Worm (Caenorhabditis elegans): ENCODE data around the gene F42G4.2.
A peak's percentile ranks its signal among the peaks of the same experiment; 100 is the strongest.
"Not testable (repeated sequence)": the region's sequence is repeated elsewhere in the genome, so short reads cannot be mapped to it uniquely, and the experiment has no call there.

Gene F42G4.2

DNA sequence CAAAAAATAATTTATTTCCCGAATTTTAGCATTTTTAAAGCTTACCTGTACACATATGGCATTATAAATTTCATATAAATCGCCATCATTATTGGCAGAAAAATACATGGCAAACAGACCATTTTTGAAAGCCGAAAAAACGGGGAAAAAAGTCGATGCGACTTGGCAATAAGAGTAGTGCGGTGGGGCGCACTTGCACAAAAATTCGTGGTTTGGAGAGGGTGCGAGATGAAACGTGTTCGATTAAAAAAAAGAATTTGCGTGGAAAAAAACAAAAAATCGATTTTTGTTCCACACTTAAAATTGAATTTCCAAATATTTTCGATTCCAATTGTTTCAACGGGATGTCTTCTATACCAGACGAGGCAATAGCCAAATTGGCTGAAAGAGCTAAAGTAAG, 11.0 kb upstream of the F42G4.2 start, which contains the start of gene F18A11.3:
Gene F18A11.3, minus strand, starts transcription at position 125 of the 400 bp plus-strand sequence.
- no peak for TF ChIP-seq fos-1 (tag; optimal IDR thresholded peaks at IDR 0.05)
- TF ChIP-seq ztf-4 (tag; optimal IDR thresholded peaks at IDR 0.05), result no peak
- no peak for TF ChIP-seq gmeb-1 (tag; optimal IDR thresholded peaks at IDR 0.05)
- TF ChIP-seq dmd-4 (tag; optimal IDR thresholded peaks at IDR 0.05), result no peak
- no peak for TF ChIP-seq nhr-237 (tag; optimal IDR thresholded peaks at IDR 0.05)
- TF ChIP-seq nhr-21 (tag; optimal IDR thresholded peaks at IDR 0.05), result no peak
- no peak for TF ChIP-seq aly-2 (tag; optimal IDR thresholded peaks at IDR 0.05)
- TF ChIP-seq nhr-25 (tag; optimal IDR thresholded peaks at IDR 0.05), result no peak
- TF ChIP-seq unc-39 (tag; optimal IDR thresholded peaks at IDR 0.05), result no peak
- TF ChIP-seq crh-2 (tag; optimal IDR thresholded peaks at IDR 0.05), result peak; percentile 45
- peak; percentile 57 for TF ChIP-seq C34F6.9 (tag; optimal IDR thresholded peaks at IDR 0.05)
- TF ChIP-seq ZK546.5 (tag; optimal IDR thresholded peaks at IDR 0.05), result no peak
- TF ChIP-seq elt-1 (tag; optimal IDR thresholded peaks at IDR 0.05), result no peak
- TF ChIP-seq unc-55 (GFP tag; optimal IDR thresholded peaks at IDR 0.05), result peak; percentile 6
- no peak for TF ChIP-seq sma-9 (GFP tag; optimal IDR thresholded peaks at IDR 0.05)
- no peak for TF ChIP-seq sma-9 (tag; optimal IDR thresholded peaks at IDR 0.05)
- TF ChIP-seq mdl-1 (tag; optimal IDR thresholded peaks at IDR 0.05), result no peak
- no peak for TF ChIP-seq mab-5 (tag; optimal IDR thresholded peaks at IDR 0.05)
- no peak for TF ChIP-seq nhr-12 (tag; optimal IDR thresholded peaks at IDR 0.05)
- peak in 1 of 2 experiments; percentile 28 for TF ChIP-seq lsy-2 (tag; optimal IDR thresholded peaks at IDR 0.05)
- peak; percentile 31 for TF ChIP-seq nhr-129 (tag; optimal IDR thresholded peaks at IDR 0.05)

DNA sequence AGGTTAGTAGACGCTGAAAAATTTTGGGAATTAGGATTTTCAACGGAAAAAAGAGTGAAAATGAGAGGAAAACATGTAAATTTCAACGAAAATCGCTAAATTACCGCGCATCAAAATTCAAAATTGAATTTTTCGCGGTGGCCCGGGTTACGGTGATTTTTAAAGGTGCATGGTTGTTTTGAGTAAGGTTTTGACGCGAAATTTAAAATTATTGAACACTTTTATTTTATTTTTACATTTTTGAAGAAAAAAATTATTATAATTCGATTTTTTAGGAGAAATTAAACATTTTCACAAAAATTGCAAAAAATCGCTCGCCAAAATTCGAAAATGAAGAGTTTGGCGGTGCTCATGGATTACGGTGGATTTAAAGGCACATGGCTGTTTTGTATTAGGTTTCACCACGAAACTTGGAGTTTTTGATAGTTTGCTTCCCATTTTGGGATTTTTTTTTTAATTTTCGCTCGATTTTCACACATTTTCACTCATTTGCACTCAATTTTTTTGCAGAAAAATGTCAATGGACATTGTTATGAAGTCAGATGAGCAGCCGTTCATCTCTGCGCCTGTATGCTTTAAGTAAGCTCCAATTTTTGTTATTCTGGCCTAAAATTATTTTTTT, 4.2 kb upstream of the F42G4.2 start, which contains the start of gene puf-6:
Gene puf-6, minus strand, starts transcription at position 13 of the 622 bp plus-strand sequence.
- TF ChIP-seq sma-3 (GFP tag; optimal IDR thresholded peaks at IDR 0.05); alr-1 (tag; optimal IDR thresholded peaks at IDR 0.05); mdl-1 (tag; optimal IDR thresholded peaks at IDR 0.05): not testable (repeated sequence)

- not testable (repeated sequence) for TF ChIP-seq lsy-2, nhr-11, nhr-6 (tag; optimal IDR thresholded peaks at IDR 0.05)
These were observed 603 bp upstream of the F42G4.2 start, which contains the start of gene F42G4.7 for ce11 chrII:13047106-13047505. Gene F42G4.7, minus strand, starts transcription at chrII:13047290.

DNA sequence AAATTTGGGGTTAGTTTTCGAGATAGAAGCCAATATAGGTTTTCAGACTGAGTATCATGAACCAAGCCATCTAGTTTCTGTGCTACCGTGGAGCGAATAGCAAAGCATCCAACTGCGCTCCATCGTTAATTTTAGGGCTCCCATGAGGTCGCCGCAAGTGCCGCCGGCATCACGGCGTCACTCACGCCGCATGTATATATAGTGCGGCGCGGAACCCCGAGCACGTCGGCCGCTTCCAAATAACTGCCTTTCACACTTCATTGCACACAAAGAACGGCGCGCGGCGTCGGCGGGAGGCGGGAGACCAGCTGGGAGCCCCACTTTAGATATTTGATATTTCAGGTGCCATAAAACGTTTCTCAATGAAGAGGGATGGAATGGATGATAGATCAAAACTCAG, 2.3 kb downstream of the F42G4.2 start:
- TF ChIP-seq snpc-4 (tag; optimal IDR thresholded peaks at IDR 0.05), result peak; percentile 41
- TF ChIP-seq lin-13 (GFP tag; optimal IDR thresholded peaks at IDR 0.05), result no peak
- no peak for TF ChIP-seq sma-9 (GFP tag; optimal IDR thresholded peaks at IDR 0.05)
- no peak for TF ChIP-seq sma-9 (tag; optimal IDR thresholded peaks at IDR 0.05)

DNA sequence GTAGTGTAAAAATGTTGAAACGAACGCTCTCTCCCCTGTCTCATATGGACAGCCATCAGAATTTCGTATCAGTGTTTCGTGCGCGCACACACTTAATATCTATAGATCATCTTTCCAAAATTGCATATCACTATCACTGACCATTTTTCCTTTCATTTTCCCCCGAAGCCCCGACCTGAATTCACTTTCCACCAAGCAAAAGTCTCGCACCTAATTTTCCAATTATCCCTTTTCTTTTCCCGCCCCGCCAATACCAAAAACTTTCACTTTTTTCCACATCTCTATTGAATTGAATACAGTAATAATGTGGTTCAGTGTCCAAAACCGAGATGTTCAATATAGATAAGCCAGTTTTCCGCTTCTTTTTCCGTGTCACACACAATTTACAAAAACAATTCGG, 5.7 kb downstream of the F42G4.2 start:
- TF ChIP-seq nhr-6 (tag; optimal IDR thresholded peaks at IDR 0.05), result no peak
- no peak for TF ChIP-seq aly-2 (tag; optimal IDR thresholded peaks at IDR 0.05)
- no peak for TF ChIP-seq unc-39 (tag; optimal IDR thresholded peaks at IDR 0.05)
- peak; percentile 52 for TF ChIP-seq blmp-1 (tag; optimal IDR thresholded peaks at IDR 0.05; ENCODE audit: insufficient read depth)

- TF ChIP-seq crh-2 (tag; optimal IDR thresholded peaks at IDR 0.05) (no peak), ceh-16 (tag; optimal IDR thresholded peaks at IDR 0.05) (no peak)
These were observed 8.9 kb downstream of the F42G4.2 start, which contains the start of gene zyx-1 for ce11 chrII:13056580-13056979. Gene zyx-1, plus strand, starts transcription at chrII:13056910.

- TF ChIP-seq ama-1 (optimal IDR thresholded peaks at IDR 0.05), result no peak
- no peak for TF ChIP-seq ztf-4 (tag; optimal IDR thresholded peaks at IDR 0.05)
- no peak for TF ChIP-seq nhr-25 (tag; optimal IDR thresholded peaks at IDR 0.05)
- no peak for TF ChIP-seq nhr-11 (tag; optimal IDR thresholded peaks at IDR 0.05)
- no peak for TF ChIP-seq lin-13 (GFP tag; optimal IDR thresholded peaks at IDR 0.05)
- no peak for TF ChIP-seq dmd-4 (tag; optimal IDR thresholded peaks at IDR 0.05)
- TF ChIP-seq egl-27 (tag; optimal IDR thresholded peaks at IDR 0.05), result no peak
- no peak for TF ChIP-seq nhr-21 (tag; optimal IDR thresholded peaks at IDR 0.05)
- TF ChIP-seq elt-3 (tag; optimal IDR thresholded peaks at IDR 0.05), result no peak
- TF ChIP-seq C34F6.9 (tag; optimal IDR thresholded peaks at IDR 0.05), result no peak
- TF ChIP-seq nhr-6 (tag; optimal IDR thresholded peaks at IDR 0.05), result no peak
These were observed 11.5 kb downstream of the F42G4.2 start for ce11 chrII:13059196-13059595.
